Worm (Caenorhabditis elegans) whole organism, L3 larva: ENCODE data around the gene mdt-21.

Source experiments
- R02D3.7 ChIP-seq: fragments of 150-350 bp; optimal IDR thresholded peaks from 2 replicates; lab custom pipeline; 2014; ENCODE audit warnings: missing biosample characterization, missing genetic modification characterization
- ZK546.5 ChIP-seq: sonication (generic microtip); optimal IDR thresholded peaks from 2 replicates; lab custom pipeline; 2017; ENCODE audit warnings: missing biosample characterization, missing genetic modification characterization
- aly-2 ChIP-seq: fragments of 150-350 bp; optimal IDR thresholded peaks from 2 replicates; lab custom pipeline; 2014; ENCODE audit warnings: missing biosample characterization, missing genetic modification characterization
- ama-1 ChIP-seq: fragments of 150-350 bp; optimal IDR thresholded peaks from 2 replicates; lab custom pipeline; 2018
- ceh-16 ChIP-seq: sonication (generic microtip); optimal IDR thresholded peaks from 2 replicates; lab custom pipeline; 2017; ENCODE audit warnings: missing biosample characterization, missing genetic modification characterization
- ceh-28 ChIP-seq: fragments of 150-350 bp; optimal IDR thresholded peaks from 2 replicates; lab custom pipeline; 2014; ENCODE audit warnings: missing biosample characterization, missing genetic modification reagents, missing genetic modification characterization
- ceh-82 ChIP-seq: fragments of 150-350 bp; optimal IDR thresholded peaks from 2 replicates; lab custom pipeline; 2014; ENCODE audit warnings: missing biosample characterization, missing genetic modification characterization
- ceh-9 ChIP-seq: sonication (generic microtip); optimal IDR thresholded peaks from 2 replicates; lab custom pipeline; 2018; ENCODE audit warnings: missing biosample characterization, missing genetic modification characterization
- daf-12 ChIP-seq: fragments of 150-350 bp; optimal IDR thresholded peaks from 2 replicates; lab custom pipeline; 2014; ENCODE audit warnings: missing biosample characterization, missing genetic modification reagents, missing genetic modification characterization
- egl-27 ChIP-seq: sonication (generic microtip); optimal IDR thresholded peaks from 4 replicates; lab custom pipeline; 2017; ENCODE audit warnings: missing biosample characterization, missing genetic modification reagents, missing genetic modification characterization
- egl-5 ChIP-seq: fragments of 150-350 bp; optimal IDR thresholded peaks from 2 replicates; lab custom pipeline; 2017; ENCODE audit warnings: missing biosample characterization, missing genetic modification reagents, missing genetic modification characterization, inconsistent platforms
- elt-1 ChIP-seq: fragments of 150-350 bp; optimal IDR thresholded peaks from 2 replicates; lab custom pipeline; 2014; ENCODE audit warnings: missing biosample characterization, missing genetic modification characterization
- elt-2 ChIP-seq: sonication (generic microtip); optimal IDR thresholded peaks from 2 replicates; lab custom pipeline; 2016; ENCODE audit warnings: missing genetic modification reagents, mild to moderate bottlenecking, missing genetic modification characterization, missing compliant biosample characterization
- eor-1 ChIP-seq, 2 experiments: fragments of 150-350 bp; optimal IDR thresholded peaks; 2 replicates each; lab custom pipeline; 2014 to 2018; ENCODE audit warnings: missing biosample characterization in 2 of 2, missing genetic modification characterization in 2 of 2
- fkh-10 ChIP-seq: sonication (generic microtip); optimal IDR thresholded peaks from 2 replicates; lab custom pipeline; 2017; ENCODE audit warnings: missing biosample characterization, missing genetic modification reagents, missing genetic modification characterization
- fkh-2 ChIP-seq: fragments of 150-350 bp; optimal IDR thresholded peaks from 2 replicates; lab custom pipeline; 2014; ENCODE audit warnings: missing biosample characterization, missing genetic modification reagents, missing genetic modification characterization
- fos-1 ChIP-seq: fragments of 150-350 bp; optimal IDR thresholded peaks from 2 replicates; lab custom pipeline; 2014; ENCODE audit warnings: missing biosample characterization, missing genetic modification characterization
- hmg-11 ChIP-seq: sonication (generic microtip); optimal IDR thresholded peaks from 2 replicates; lab custom pipeline; 2016; ENCODE audit warnings: missing genetic modification characterization, missing compliant biosample characterization
- jun-1 ChIP-seq: fragments of 150-350 bp; optimal IDR thresholded peaks from 2 replicates; lab custom pipeline; 2014; ENCODE audit warnings: missing biosample characterization, missing genetic modification reagents, missing genetic modification characterization
- lin-15B ChIP-seq: fragments of 150-350 bp; optimal IDR thresholded peaks from 2 replicates; lab custom pipeline; 2014; ENCODE audit warnings: missing biosample characterization, missing genetic modification characterization
- lin-39 ChIP-seq: fragments of 150-350 bp; optimal IDR thresholded peaks from 2 replicates; lab custom pipeline; 2018; ENCODE audit warnings: missing biosample characterization, missing genetic modification reagents, missing genetic modification characterization
- lsy-12 ChIP-seq: sonication (generic microtip); optimal IDR thresholded peaks from 2 replicates; lab custom pipeline; 2016; ENCODE audit warnings: mild to moderate bottlenecking, missing genetic modification characterization, missing compliant biosample characterization
- mdl-1 ChIP-seq: fragments of 150-350 bp; optimal IDR thresholded peaks from 2 replicates; lab custom pipeline; 2014; ENCODE audit warnings: missing biosample characterization, missing genetic modification characterization
- mml-1 ChIP-seq: fragments of 150-350 bp; sonication (generic microtip); optimal IDR thresholded peaks from 3 replicates; lab custom pipeline; 2014; ENCODE audit warnings: missing biosample characterization, missing genetic modification characterization
- nfya-1 ChIP-seq: sonication (generic microtip); optimal IDR thresholded peaks from 2 replicates; lab custom pipeline; 2017; ENCODE audit warnings: missing genetic modification characterization, mild to moderate bottlenecking, missing compliant biosample characterization, antibody characterized with exemption, moderate library complexity; ENCODE audit not compliant: insufficient read depth
- nhr-11 ChIP-seq: fragments of 150-350 bp; optimal IDR thresholded peaks from 2 replicates; lab custom pipeline; 2014; ENCODE audit warnings: missing biosample characterization, missing genetic modification characterization
- nhr-12 ChIP-seq: fragments of 150-350 bp; optimal IDR thresholded peaks from 2 replicates; lab custom pipeline; 2014; ENCODE audit warnings: missing biosample characterization, missing genetic modification characterization
- nhr-23 ChIP-seq: fragments of 150-350 bp; optimal IDR thresholded peaks from 2 replicates; lab custom pipeline; 2014; ENCODE audit warnings: missing biosample characterization, missing genetic modification reagents, missing genetic modification characterization
- nhr-237 ChIP-seq: fragments of 150-350 bp; optimal IDR thresholded peaks from 2 replicates; lab custom pipeline; 2014; ENCODE audit warnings: missing biosample characterization, missing genetic modification characterization
- nhr-25 ChIP-seq: sonication (generic microtip); optimal IDR thresholded peaks from 2 replicates; lab custom pipeline; 2017; ENCODE audit warnings: missing biosample characterization, missing genetic modification characterization
- nhr-28 ChIP-seq: fragments of 150-350 bp; optimal IDR thresholded peaks from 2 replicates; lab custom pipeline; 2014; ENCODE audit warnings: missing biosample characterization, missing genetic modification characterization
- nhr-43 ChIP-seq: sonication (generic microtip); optimal IDR thresholded peaks from 2 replicates; lab custom pipeline; 2016; ENCODE audit warnings: mild to moderate bottlenecking, missing genetic modification characterization, missing compliant biosample characterization; ENCODE audit not compliant: poor library complexity, severe bottlenecking
- nhr-67 ChIP-seq: fragments of 150-350 bp; optimal IDR thresholded peaks from 2 replicates; lab custom pipeline; 2014; ENCODE audit warnings: missing biosample characterization, missing genetic modification characterization
- nhr-76 ChIP-seq: fragments of 150-350 bp; sonication (generic microtip); optimal IDR thresholded peaks from 5 replicates; lab custom pipeline; 2014; ENCODE audit warnings: missing biosample characterization, missing genetic modification characterization
- pha-4 ChIP-seq: fragments of 150-350 bp; optimal IDR thresholded peaks from 2 replicates; lab custom pipeline; 2014; ENCODE audit warnings: missing biosample characterization, missing genetic modification reagents, missing genetic modification characterization
- pqm-1 ChIP-seq: fragments of 150-350 bp; optimal IDR thresholded peaks from 2 replicates; lab custom pipeline; 2017; ENCODE audit warnings: missing biosample characterization, missing genetic modification characterization, inconsistent platforms
- sea-2 ChIP-seq: fragments of 150-350 bp; sonication (generic microtip); optimal IDR thresholded peaks from 4 replicates; lab custom pipeline; 2014; ENCODE audit warnings: missing biosample characterization, missing genetic modification reagents, missing genetic modification characterization
- skn-1 ChIP-seq: fragments of 150-350 bp; optimal IDR thresholded peaks from 2 replicates; lab custom pipeline; 2014; ENCODE audit warnings: missing biosample characterization, missing genetic modification characterization
- snpc-4 ChIP-seq: fragments of 150-350 bp; optimal IDR thresholded peaks from 2 replicates; lab custom pipeline; 2014; ENCODE audit warnings: missing biosample characterization, missing genetic modification characterization
- tbx-2 ChIP-seq: sonication (generic microtip); optimal IDR thresholded peaks from 2 replicates; lab custom pipeline; 2016; ENCODE audit warnings: mild to moderate bottlenecking, missing genetic modification characterization, missing compliant biosample characterization
- unc-39 ChIP-seq: sonication (generic microtip); optimal IDR thresholded peaks from 4 replicates; lab custom pipeline; 2017; ENCODE audit warnings: missing biosample characterization, missing genetic modification characterization
- zag-1 ChIP-seq: fragments of 150-350 bp; optimal IDR thresholded peaks from 2 replicates; lab custom pipeline; 2014; ENCODE audit warnings: missing biosample characterization, missing genetic modification characterization
- ztf-4 ChIP-seq: fragments of 150-350 bp; optimal IDR thresholded peaks from 2 replicates; lab custom pipeline; 2014; ENCODE audit warnings: missing biosample characterization, missing genetic modification characterization

The mdt-21 gene

DNA sequence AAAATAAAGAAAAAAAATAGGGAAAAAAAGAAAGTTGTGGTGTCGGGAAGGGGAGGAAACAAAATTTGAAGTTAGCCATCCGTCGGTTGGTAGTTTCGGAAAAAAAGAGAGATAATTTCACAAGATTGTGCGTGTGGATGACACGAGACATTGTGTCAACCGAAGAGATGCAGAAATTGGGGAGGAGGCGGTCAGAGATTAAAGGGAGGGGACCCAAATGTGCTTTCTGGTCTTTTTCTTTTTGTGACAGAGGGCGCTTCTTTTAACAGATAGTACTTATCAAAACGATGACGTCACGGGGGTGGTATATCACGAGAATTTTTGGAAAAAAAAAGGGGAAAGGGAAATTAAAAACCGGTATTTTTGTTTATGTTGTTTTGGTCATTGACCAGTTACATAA, 38.9 kb upstream of the mdt-21 start (continued):
- no peak for TF ChIP-seq ZK546.5

DNA sequence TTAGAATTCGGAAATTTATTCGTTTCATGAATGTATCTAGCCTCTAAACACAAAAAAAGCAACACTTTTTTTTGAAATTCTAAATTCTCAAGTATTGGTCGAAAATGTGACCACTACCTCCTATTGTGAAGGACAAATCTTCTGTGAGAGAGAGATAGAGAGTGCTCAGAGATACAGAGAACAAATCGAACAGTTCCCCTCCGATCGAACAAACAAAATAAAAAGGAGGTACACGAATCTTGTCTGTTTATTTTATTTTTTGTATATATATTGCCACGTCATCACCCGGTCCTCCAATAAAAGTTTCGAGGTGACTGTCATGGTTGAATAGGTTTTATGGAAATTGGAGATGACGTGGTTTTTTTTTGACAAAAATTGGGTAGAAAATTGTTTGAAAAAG, 36.6 kb upstream of the mdt-21 start:
- TF ChIP-seq pha-4 (tag; lab: Kevin White, UChicago) (peak; percentile 73), nhr-25 (peak; percentile 8), nhr-43 (tag; lab: Kevin White, UChicago) (no peak)

DNA sequence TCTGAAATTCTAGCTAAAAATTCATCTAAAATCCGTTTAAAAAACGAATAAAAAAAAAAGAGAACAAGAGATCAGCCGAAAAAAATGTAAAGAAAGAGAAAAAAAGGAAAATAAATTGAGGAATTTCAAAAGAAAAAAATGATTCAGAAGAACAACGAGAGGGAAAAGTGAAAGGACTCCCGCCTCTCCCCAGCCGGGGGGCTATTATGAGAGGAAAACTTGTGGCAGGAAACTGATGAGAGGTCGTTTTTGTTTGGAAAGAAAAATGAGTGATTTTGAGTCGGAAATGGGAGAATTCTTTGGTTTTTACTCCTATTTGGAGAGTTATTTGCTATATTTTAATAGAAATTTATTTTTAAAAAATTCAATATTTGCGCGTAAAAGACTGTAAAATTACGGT, 35.2 kb upstream of the mdt-21 start:
- TF ChIP-seq skn-1 (tag; lab: Kevin White, UChicago) (no peak), pqm-1 (no peak), mdl-1 (tag; lab: Kevin White, UChicago) (no peak), nhr-28 (tag; lab: Kevin White, UChicago) (no peak), eor-1 (tag; optimal IDR thresholded peaks at IDR 0.05; lab: Kevin White, UChicago) (no peak), jun-1 (tag; lab: Kevin White, UChicago) (no peak), nhr-25 (no peak), ztf-4 (tag; lab: Kevin White, UChicago) (no peak), hmg-11 (tag; lab: Kevin White, UChicago) (no peak), pha-4 (tag; lab: Kevin White, UChicago) (no peak), fkh-2 (tag; lab: Kevin White, UChicago) (no peak), fkh-10 (GFP tag; lab: Kevin White, UChicago) (no peak), ceh-82 (tag; lab: Kevin White, UChicago) (no peak), nhr-76 (no peak), ama-1 (lab: Kevin White, UChicago) (no peak)
- TF ChIP-seq, all 47 proteins: peak for 0

DNA sequence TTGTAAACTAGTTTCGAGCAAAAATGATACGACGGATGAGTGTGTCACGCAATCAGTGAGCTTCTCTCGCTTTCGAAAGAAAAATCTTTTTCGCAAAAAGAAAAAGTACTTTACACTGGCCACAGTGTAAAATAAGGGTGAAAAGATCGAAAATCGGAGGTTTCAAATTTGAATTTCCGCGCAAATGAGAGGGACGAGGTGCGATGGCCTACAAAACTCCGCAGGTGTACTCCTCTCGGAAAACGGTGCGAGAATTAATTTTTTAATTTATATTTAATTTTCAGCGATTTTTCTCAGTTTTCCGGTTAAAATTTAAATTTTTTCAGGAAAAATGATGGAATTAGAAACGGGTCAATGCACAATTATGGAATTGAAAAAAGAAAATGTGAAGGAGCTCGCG, 30.7 kb upstream of the mdt-21 start, which contains the start of gene mrt-2:
Gene mrt-2 (plus strand): TSS at position 49 of the 400 bp plus-strand sequence.
- TF ChIP-seq ceh-28 (tag; lab: Kevin White, UChicago) (peak; percentile 49), unc-39 (tag; lab: Kevin White, UChicago) (no peak), skn-1 (tag; lab: Kevin White, UChicago) (peak; percentile 45), nhr-76 (no peak), snpc-4 (peak; percentile 43), ceh-16 (tag; lab: Kevin White, UChicago) (no peak), elt-1 (tag; lab: Kevin White, UChicago) (no peak), lin-39 (tag; lab: Kevin White, UChicago) (peak; percentile 54), nfya-1 (peak; percentile 87), nhr-23 (tag; lab: Kevin White, UChicago) (peak; percentile 86), ama-1 (lab: Kevin White, UChicago) (no peak), nhr-67 (tag; lab: Kevin White, UChicago) (no peak), nhr-11 (no peak), daf-12 (tag; lab: Kevin White, UChicago) (no peak), pha-4 (tag; lab: Kevin White, UChicago) (peak; percentile 77), mml-1 (tag; lab: Kevin White, UChicago) (no peak), lin-15B (tag; lab: Kevin White, UChicago) (peak; percentile 66), lsy-12 (peak; percentile 55), nhr-43 (tag; lab: Kevin White, UChicago) (peak; percentile 91), zag-1 (tag; lab: Kevin White, UChicago) (no peak), R02D3.7 (tag; lab: Kevin White, UChicago) (peak; percentile 5), nhr-25 (peak; percentile 65), elt-2 (peak; percentile 22), hmg-11 (tag; lab: Kevin White, UChicago) (peak; percentile 43), fos-1 (tag; lab: Kevin White, UChicago) (no peak)
- TF ChIP-seq, all 47 proteins: peak for 14

DNA sequence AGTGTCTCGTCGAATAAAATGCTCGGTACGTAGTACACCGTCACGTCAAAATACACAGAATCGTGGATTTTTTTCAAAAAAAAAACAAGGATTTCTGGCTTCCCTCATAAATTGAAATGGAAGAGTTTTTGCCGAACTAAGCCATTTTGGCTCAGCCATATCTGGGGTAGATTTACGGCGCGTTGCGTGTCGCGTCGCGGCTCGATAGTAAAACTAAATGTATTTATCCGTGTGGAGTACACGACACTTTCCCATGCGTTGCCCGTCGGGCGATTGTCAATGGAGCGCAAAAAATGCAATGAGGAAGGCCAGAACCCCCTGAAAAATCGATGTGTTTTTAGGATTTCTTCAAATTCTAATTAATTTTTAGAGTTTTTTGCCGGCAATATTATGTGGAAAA, 27.2 kb upstream of the mdt-21 start:
- TF ChIP-seq nhr-12 (tag; lab: Kevin White, UChicago) (no peak), daf-12 (tag; lab: Kevin White, UChicago) (no peak), lsy-12 (no peak), tbx-2 (tag; lab: Kevin White, UChicago) (no peak), nhr-237 (no peak), egl-27 (tag; lab: Kevin White, UChicago) (no peak), aly-2 (tag; lab: Kevin White, UChicago) (no peak), ceh-9 (no peak), sea-2 (GFP tag; lab: Kevin White, UChicago) (no peak), fkh-2 (tag; lab: Kevin White, UChicago) (no peak), ceh-82 (tag; lab: Kevin White, UChicago) (no peak), unc-39 (tag; lab: Kevin White, UChicago) (no peak), fos-1 (tag; lab: Kevin White, UChicago) (no peak), elt-1 (tag; lab: Kevin White, UChicago) (no peak), nhr-76 (no peak), fkh-10 (GFP tag; lab: Kevin White, UChicago) (no peak), egl-5 (no peak)
